Worm (Caenorhabditis elegans) whole organism, L1 larva: ENCODE measurements around the gene T05A10.6.

Experiments
- ama-1 ChIP-seq: fragments of 150-350 bp; optimal IDR thresholded peaks from 2 replicates; lab custom pipeline; 2014
- ceh-88 ChIP-seq: fragments of 200-800 bp; sonication (Bioruptor generic); IDR thresholded peaks from 2 replicates; pipeline ENCODE4 v1.3.6; 2022; ENCODE audit warnings: missing genetic modification characterization, missing compliant biosample characterization
- ceh-90 ChIP-seq: sonication (generic microtip); optimal IDR thresholded peaks from 2 replicates; lab custom pipeline; 2016; ENCODE audit warnings: missing genetic modification characterization, missing compliant biosample characterization
- egl-27 ChIP-seq, 2 experiments: fragments of 150-350 bp in 1 of 2; sonication (generic microtip); optimal IDR thresholded peaks; 3 replicates each; lab custom pipeline; 2017 to 2018; ENCODE audit warnings: missing biosample characterization in 2 of 2, missing genetic modification characterization in 2 of 2, missing genetic modification reagents in 2 of 2
- elt-3 ChIP-seq, 6 experiments: fragments of 150-350 bp in 1 of 6; sonication (generic microtip); optimal IDR thresholded peaks; 2 replicates each; lab custom pipeline; 2017 to 2018; ENCODE audit warnings: missing biosample characterization in 6 of 6, missing genetic modification characterization in 6 of 6, inconsistent platforms in 1 of 6
- fkh-10 ChIP-seq: sonication (generic microtip); optimal IDR thresholded peaks from 2 replicates; lab custom pipeline; 2017; ENCODE audit warnings: missing biosample characterization, missing genetic modification reagents, missing genetic modification characterization
- lin-13 ChIP-seq: fragments of 150-350 bp; optimal IDR thresholded peaks from 2 replicates; lab custom pipeline; 2014; ENCODE audit warnings: missing biosample characterization, missing genetic modification reagents, missing genetic modification characterization
- lin-14 ChIP-seq: fragments of 200-800 bp; sonication (Bioruptor generic); optimal IDR thresholded peaks from 2 replicates; lab custom pipeline; 2018; ENCODE audit warnings: mild to moderate bottlenecking, missing genetic modification characterization, moderate library complexity, missing compliant biosample characterization
- nhr-237 ChIP-seq: fragments of 150-350 bp; optimal IDR thresholded peaks from 2 replicates; lab custom pipeline; 2014; ENCODE audit warnings: missing biosample characterization, missing genetic modification characterization
- nhr-76 ChIP-seq: sonication (generic microtip); optimal IDR thresholded peaks from 2 replicates; lab custom pipeline; 2017; ENCODE audit warnings: missing biosample characterization, missing genetic modification characterization
- nhr-77 ChIP-seq: fragments of 150-350 bp; optimal IDR thresholded peaks from 2 replicates; lab custom pipeline; 2014; ENCODE audit warnings: missing biosample characterization, missing genetic modification characterization
- snpc-4 ChIP-seq: fragments of 150-350 bp; optimal IDR thresholded peaks from 2 replicates; lab custom pipeline; 2014; ENCODE audit warnings: missing biosample characterization, missing genetic modification characterization
- sptf-1 ChIP-seq: fragments of 150-350 bp; optimal IDR thresholded peaks from 2 replicates; lab custom pipeline; 2014; ENCODE audit warnings: missing biosample characterization, missing genetic modification characterization
- unc-62 ChIP-seq: fragments of 150-350 bp; optimal IDR thresholded peaks from 2 replicates; lab custom pipeline; 2014; ENCODE audit warnings: missing biosample characterization, missing genetic modification reagents, missing genetic modification characterization

DNA sequence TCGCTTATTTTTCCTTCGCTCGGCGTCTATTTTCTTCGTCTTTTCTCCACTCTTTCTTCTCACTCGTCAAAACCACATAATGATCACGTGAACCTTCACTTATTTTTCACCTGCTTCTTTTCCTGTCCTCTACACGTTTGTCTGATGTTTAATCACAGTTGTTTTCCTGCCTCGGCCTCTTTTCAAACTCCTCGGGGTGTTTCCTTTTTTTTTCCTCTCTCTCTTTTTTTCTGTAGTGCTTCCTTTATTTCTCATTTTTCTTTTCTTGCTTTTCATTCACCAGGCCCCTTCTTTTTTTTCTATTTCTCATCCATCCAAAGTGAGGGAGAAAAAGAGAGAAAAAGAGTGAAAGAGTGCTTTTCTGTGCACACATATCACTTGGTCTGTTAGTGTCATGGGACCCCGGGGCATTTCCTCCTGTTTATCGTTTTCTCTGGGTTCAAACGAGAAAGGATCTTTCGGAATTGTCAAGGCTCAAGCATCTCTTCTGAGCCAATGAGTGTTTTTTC is 23.5 kb downstream of the T05A10.6 start:
- TF ChIP-seq unc-62 (GFP tag; lab: Kevin White, UChicago) = no peak
- TF ChIP-seq nhr-77 (tag; lab: Kevin White, UChicago) = peak; percentile 71
- peak in 3 of 6 experiments; percentile 4 to 95 (median 73) for TF ChIP-seq elt-3 (tag; optimal IDR thresholded peaks at IDR 0.05; lab: Kevin White, UChicago)
- TF ChIP-seq ceh-90 (tag; lab: Kevin White, UChicago) = no peak
- TF ChIP-seq nhr-237 (tag; lab: Kevin White, UChicago) = peak; percentile 85
- TF ChIP-seq fkh-10 (GFP tag; lab: Kevin White, UChicago) = peak; percentile 76
- peak; percentile 3 for TF ChIP-seq ama-1 (lab: Kevin White, UChicago)
- TF ChIP-seq egl-27 (tag; optimal IDR thresholded peaks at IDR 0.05; lab: Kevin White, UChicago) = peak; percentile 9 to 68
- TF ChIP-seq lin-13 (GFP tag; lab: Kevin White, UChicago) = peak; percentile 74
- TF ChIP-seq snpc-4 = peak; percentile 29
- peak; percentile 61; the same call in 1 of the 2 replicates for TF ChIP-seq ceh-88 (GFP tag; lab: Robert Waterston, UW)
- no peak for TF ChIP-seq nhr-76 (tag; lab: Kevin White, UChicago)
- TF ChIP-seq lin-14 = peak; percentile 99
- no peak for TF ChIP-seq sptf-1 (tag; lab: Kevin White, UChicago)
